Fruit fly (Drosophila melanogaster) whole organism, embryonic: ENCODE measurements around the gene CG31717.

ENCODE experiments used
- B-H2 ChIP-seq: fragments of 200-800 bp; sonication (Bioruptor generic); optimal IDR thresholded peaks from 2 replicates; lab custom pipeline; 2018; ENCODE audit warnings: missing biosample characterization, mild to moderate bottlenecking, missing genetic modification characterization
- Bgb ChIP-seq: fragments of 200-800 bp; sonication (Bioruptor generic); IDR thresholded peaks from 2 replicates; pipeline ENCODE4 v1.3.6; 2022; ENCODE audit warnings: missing biosample characterization, missing genetic modification characterization; ENCODE audit not compliant: partially characterized antibody
- CG10543 ChIP-seq: fragments of 200-800 bp; sonication (Bioruptor generic); optimal IDR thresholded peaks from 3 replicates; lab custom pipeline; 2017; ENCODE audit warnings: missing biosample characterization, mild to moderate bottlenecking, missing genetic modification characterization, moderate library complexity
- CG11093 ChIP-seq: fragments of 200-800 bp; sonication (Bioruptor generic); IDR thresholded peaks from 3 replicates; pipeline ENCODE4 v1.3.6; 2022; ENCODE audit warnings: missing biosample characterization, missing genetic modification characterization
- CG11723 ChIP-seq: fragments of 200-800 bp; sonication (Bioruptor generic); optimal IDR thresholded peaks from 2 replicates; lab custom pipeline; 2017; ENCODE audit warnings: missing biosample characterization, mild to moderate bottlenecking, missing genetic modification characterization
- CG12391 ChIP-seq: fragments of 200-800 bp; sonication (Bioruptor generic); optimal IDR thresholded peaks from 3 replicates; lab custom pipeline; 2018; ENCODE audit warnings: missing biosample characterization, mild to moderate bottlenecking, missing genetic modification characterization, moderate library complexity
- CG13287 ChIP-seq: fragments of 200-800 bp; sonication (Bioruptor generic); IDR thresholded peaks from 2 replicates; pipeline ENCODE4 v1.3.6; 2022; ENCODE audit warnings: missing biosample characterization, missing genetic modification characterization; ENCODE audit not compliant: partially characterized antibody
- CG13424 ChIP-seq: fragments of 200-800 bp; sonication (Bioruptor generic); optimal IDR thresholded peaks from 2 replicates; lab custom pipeline; 2019; ENCODE audit warnings: missing biosample characterization, mild to moderate bottlenecking, missing genetic modification characterization, moderate library complexity
- CG14860 ChIP-seq: fragments of 200-800 bp; sonication (Bioruptor generic); IDR thresholded peaks from 3 replicates; pipeline ENCODE4 v1.3.6; 2022; ENCODE audit warnings: missing biosample characterization, missing genetic modification characterization; ENCODE audit not compliant: partially characterized antibody
- CG15514 ChIP-seq: fragments of 200-800 bp; sonication (Bioruptor generic); optimal IDR thresholded peaks from 3 replicates; lab custom pipeline; 2017; ENCODE audit warnings: missing biosample characterization, missing genetic modification characterization, mild to moderate bottlenecking, moderate library complexity, missing genetic modification reagents
- CG17802 ChIP-seq: fragments of 200-800 bp; sonication (Bioruptor generic); optimal IDR thresholded peaks from 2 replicates; lab custom pipeline; 2018; ENCODE audit warnings: missing biosample characterization, mild to moderate bottlenecking, missing genetic modification characterization, moderate library complexity
- CG17829 ChIP-seq: fragments of 200-800 bp; optimal IDR thresholded peaks from 2 replicates; lab custom pipeline; 2019; ENCODE audit warnings: missing biosample characterization, mild to moderate bottlenecking, missing genetic modification characterization, moderate library complexity
- CG2202 ChIP-seq: fragments of 200-800 bp; sonication (Bioruptor generic); optimal IDR thresholded peaks from 2 replicates; lab custom pipeline; 2018; ENCODE audit warnings: missing biosample characterization, mild to moderate bottlenecking, missing genetic modification characterization
- CG2889 ChIP-seq: fragments of 200-800 bp; sonication (Bioruptor generic); IDR thresholded peaks from 3 replicates; pipeline ENCODE4 v1.3.6; 2022; ENCODE audit warnings: missing biosample characterization, missing genetic modification characterization
- CG30020 ChIP-seq: fragments of 200-800 bp; optimal IDR thresholded peaks from 2 replicates; lab custom pipeline; 2019; ENCODE audit warnings: missing biosample characterization, mild to moderate bottlenecking, missing genetic modification characterization, moderate library complexity
- CG30431 ChIP-seq: fragments of 200-800 bp; sonication (Bioruptor generic); optimal IDR thresholded peaks from 2 replicates; lab custom pipeline; 2017; ENCODE audit warnings: missing biosample characterization, missing genetic modification characterization
- CG3726 ChIP-seq: fragments of 200-800 bp; sonication (Bioruptor generic); IDR thresholded peaks from 3 replicates; pipeline ENCODE4, ENCODE4 v1.3.6; 2022; ENCODE audit warnings: missing biosample characterization, missing genetic modification characterization
- CG4820 ChIP-seq: fragments of 200-800 bp; sonication (Bioruptor generic); optimal IDR thresholded peaks from 3 replicates; lab custom pipeline; 2016; ENCODE audit warnings: missing biosample characterization, missing genetic modification characterization
- CG7556 ChIP-seq: fragments of 200-800 bp; sonication (Bioruptor generic); optimal IDR thresholded peaks from 2 replicates; lab custom pipeline; 2017; ENCODE audit warnings: missing biosample characterization, mild to moderate bottlenecking, missing genetic modification characterization
- CG7839 ChIP-seq: fragments of 200-800 bp; sonication (Bioruptor generic); optimal IDR thresholded peaks from 3 replicates; lab custom pipeline; 2018; ENCODE audit warnings: missing biosample characterization, mild to moderate bottlenecking, missing genetic modification characterization, moderate library complexity
- CG8944 ChIP-seq: fragments of 200-800 bp; sonication (Bioruptor generic); optimal IDR thresholded peaks from 3 replicates; lab custom pipeline; 2016; ENCODE audit warnings: missing biosample characterization, missing genetic modification characterization
- CG9727 ChIP-seq: fragments of 200-800 bp; sonication (Bioruptor generic); optimal IDR thresholded peaks from 3 replicates; lab custom pipeline; 2017; ENCODE audit warnings: missing biosample characterization, mild to moderate bottlenecking, missing genetic modification characterization
- Chrac-16 ChIP-seq: fragments of 200-800 bp; sonication (Bioruptor generic); optimal IDR thresholded peaks from 3 replicates; lab custom pipeline; 2016; ENCODE audit warnings: missing biosample characterization, missing genetic modification characterization
- CoRest ChIP-seq: fragments of 200-800 bp; sonication (Bioruptor generic); optimal IDR thresholded peaks from 3 replicates; lab custom pipeline; 2018; ENCODE audit warnings: missing biosample characterization, mild to moderate bottlenecking, missing genetic modification characterization, moderate library complexity
- D19B ChIP-seq: fragments of 200-800 bp; sonication (Bioruptor generic); optimal IDR thresholded peaks from 2 replicates; lab custom pipeline; 2017; ENCODE audit warnings: missing biosample characterization, mild to moderate bottlenecking, missing genetic modification characterization
- Ets97D ChIP-seq: fragments of 200-800 bp; sonication (Bioruptor generic); optimal IDR thresholded peaks from 3 replicates; lab custom pipeline; 2016; ENCODE audit warnings: missing biosample characterization, missing genetic modification characterization
- Gug ChIP-seq: fragments of 200-800 bp; sonication (Bioruptor generic); IDR thresholded peaks from 4 replicates; pipeline ENCODE4 v1.3.6; 2022; ENCODE audit warnings: missing biosample characterization, missing genetic modification characterization
- Hey ChIP-seq: fragments of 200-800 bp; sonication (Bioruptor generic); optimal IDR thresholded peaks from 3 replicates; lab custom pipeline; 2018; ENCODE audit warnings: missing biosample characterization, mild to moderate bottlenecking, missing genetic modification characterization
- MTF-1 ChIP-seq: fragments of 200-800 bp; sonication (Bioruptor generic); optimal IDR thresholded peaks from 2 replicates; lab custom pipeline; 2018; ENCODE audit warnings: missing biosample characterization, mild to moderate bottlenecking, missing genetic modification characterization, borderline replicate concordance
- Nf-YB ChIP-seq: fragments of 200-800 bp; sonication (Bioruptor generic); optimal IDR thresholded peaks from 3 replicates; lab custom pipeline; 2019; ENCODE audit warnings: missing biosample characterization, mild to moderate bottlenecking, missing genetic modification characterization, moderate library complexity
- NfI ChIP-seq: fragments of 200-800 bp; sonication (Bioruptor generic); optimal IDR thresholded peaks from 3 replicates; lab custom pipeline; 2018; ENCODE audit warnings: missing biosample characterization, mild to moderate bottlenecking, missing genetic modification characterization, moderate library complexity
- Optix ChIP-seq: fragments of 200-800 bp; sonication (Bioruptor generic); IDR thresholded peaks from 3 replicates; pipeline ENCODE4 v1.3.6; 2022; ENCODE audit warnings: missing biosample characterization, missing genetic modification characterization
- Pdp1 ChIP-seq, 2 experiments: fragments of 200-800 bp; sonication (Bioruptor generic); optimal IDR thresholded peaks; 3 replicates each; lab custom pipeline; 2016; ENCODE audit warnings: missing biosample characterization in 2 of 2, missing genetic modification characterization in 2 of 2, mild to moderate bottlenecking in 1 of 2, moderate library complexity in 1 of 2
- Ptx1 ChIP-seq: fragments of 200-800 bp; sonication (Bioruptor generic); IDR thresholded peaks from 2 replicates; pipeline ENCODE4 v1.3.6; 2022; ENCODE audit warnings: missing biosample characterization, missing genetic modification characterization
- amos ChIP-seq: fragments of 200-800 bp; sonication (Bioruptor generic); IDR thresholded peaks from 2 replicates; pipeline ENCODE4 v1.3.6; 2022; ENCODE audit warnings: missing biosample characterization, missing genetic modification characterization; ENCODE audit not compliant: partially characterized antibody
- bowl ChIP-seq: fragments of 200-800 bp; sonication (Bioruptor generic); IDR thresholded peaks from 2 replicates; pipeline ENCODE4 v1.3.6; 2022; ENCODE audit warnings: missing biosample characterization, missing genetic modification characterization
- corto ChIP-seq: fragments of 200-800 bp; sonication (Bioruptor generic); optimal IDR thresholded peaks from 2 replicates; lab custom pipeline; 2016; ENCODE audit warnings: missing biosample characterization, mild to moderate bottlenecking, missing genetic modification characterization, moderate library complexity
- gsb ChIP-seq: fragments of 200-800 bp; sonication (Bioruptor generic); IDR thresholded peaks from 2 replicates; pipeline ENCODE4 v1.3.6; 2022; ENCODE audit warnings: missing biosample characterization, missing genetic modification characterization
- inv ChIP-seq: fragments of 200-800 bp; sonication (Bioruptor generic); IDR thresholded peaks from 2 replicates; pipeline ENCODE4 v1.3.6; 2022; ENCODE audit warnings: missing biosample characterization, missing genetic modification characterization; ENCODE audit not compliant: partially characterized antibody
- jumu ChIP-seq: fragments of 200-800 bp; sonication (Bioruptor generic); optimal IDR thresholded peaks from 3 replicates; lab custom pipeline; 2016; ENCODE audit warnings: missing biosample characterization, missing genetic modification characterization
- kni ChIP-seq: fragments of 200-800 bp; sonication (Bioruptor generic); optimal IDR thresholded peaks from 3 replicates; lab custom pipeline; 2017; ENCODE audit warnings: mild to moderate bottlenecking, missing biosample characterization, missing genetic modification reagents, missing genetic modification characterization
- nerfin-1 ChIP-seq: fragments of 200-800 bp; sonication (Bioruptor generic); optimal IDR thresholded peaks from 3 replicates; lab custom pipeline; 2019; ENCODE audit warnings: missing biosample characterization, mild to moderate bottlenecking, missing genetic modification characterization, moderate library complexity
- nom ChIP-seq: fragments of 200-800 bp; sonication (Bioruptor generic); optimal IDR thresholded peaks from 2 replicates; lab custom pipeline; 2017; ENCODE audit warnings: missing biosample characterization, missing genetic modification characterization, mild to moderate bottlenecking, moderate library complexity, missing genetic modification reagents
- sens-2 ChIP-seq: fragments of 200-800 bp; sonication (Bioruptor generic); IDR thresholded peaks from 2 replicates; pipeline ENCODE4 v1.3.6; 2022; ENCODE audit warnings: missing biosample characterization, missing genetic modification characterization
- shn ChIP-seq: fragments of 200-800 bp; sonication (Bioruptor generic); optimal IDR thresholded peaks from 3 replicates; lab custom pipeline; 2016; ENCODE audit warnings: missing biosample characterization, missing genetic modification characterization
- so ChIP-seq: fragments of 200-800 bp; sonication (Bioruptor generic); IDR thresholded peaks from 3 replicates; pipeline ENCODE4 v1.3.6; 2022; ENCODE audit warnings: missing biosample characterization, missing genetic modification characterization
- sug ChIP-seq: fragments of 200-800 bp; optimal IDR thresholded peaks from 2 replicates; lab custom pipeline; 2019; ENCODE audit warnings: missing biosample characterization, mild to moderate bottlenecking, missing genetic modification characterization, moderate library complexity
- tna ChIP-seq: fragments of 200-800 bp; sonication (Bioruptor generic); IDR thresholded peaks from 2 replicates; pipeline ENCODE4 v1.3.6; 2022; ENCODE audit warnings: missing biosample characterization, missing genetic modification characterization; ENCODE audit not compliant: partially characterized antibody

Gene CG31717

DNA sequence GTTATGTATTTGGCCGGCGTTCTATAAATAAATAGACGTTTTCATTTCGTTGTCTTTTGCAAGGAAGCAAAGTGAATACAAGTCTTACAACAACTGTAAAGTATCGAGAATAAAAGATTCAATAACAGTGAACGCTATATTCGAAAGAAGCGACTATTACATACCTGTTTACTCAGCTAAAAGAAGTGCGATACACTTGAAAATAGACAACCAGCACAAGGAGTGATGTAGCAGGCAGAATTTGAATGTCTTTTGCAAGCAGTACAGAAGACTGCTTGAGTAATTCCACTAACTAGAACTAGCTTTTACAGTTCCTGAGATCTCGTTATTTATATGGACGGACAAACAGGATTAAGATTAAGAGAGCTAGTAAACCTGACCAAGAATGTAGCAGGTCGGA lies 47.8 kb downstream of the CG31717 start (continued):
- peak; percentile 73 for TF ChIP-seq Bgb (GFP tag; lab: Robert Waterston, UW)
- peak; percentile 30 for TF ChIP-seq B-H2
- no peak for TF ChIP-seq CG2889 (GFP tag; lab: Robert Waterston, UW)
- TF ChIP-seq CG14860, result peak; percentile 84; the same call in 2 of the 3 replicates
- TF ChIP-seq NfI (GFP tag; lab: Kevin White, UChicago), result peak; percentile 22
- no peak for TF ChIP-seq CG10543
- peak in 1 of 2 experiments; percentile 78 for TF ChIP-seq Pdp1 (GFP tag; optimal IDR thresholded peaks at IDR 0.05; lab: Kevin White, UChicago)
- peak; percentile 35 for TF ChIP-seq inv
- peak; percentile 26 for TF ChIP-seq jumu (GFP tag; lab: Kevin White, UChicago)
- peak; percentile 49 for TF ChIP-seq Ets97D (GFP tag; lab: Kevin White, UChicago)
- TF ChIP-seq CG15514 (GFP tag; lab: Kevin White, UChicago), result peak; percentile 83
- no peak for TF ChIP-seq bowl (GFP tag; lab: Robert Waterston, UW)
- TF ChIP-seq CG11723 (GFP tag; lab: Kevin White, UChicago), result no peak
- TF ChIP-seq tna (GFP tag; lab: Robert Waterston, UW), result peak; percentile 60
- TF ChIP-seq Nf-YB (GFP tag; lab: Kevin White, UChicago), result peak; percentile 35
- no peak for TF ChIP-seq CG17802 (tag; lab: Kevin White, UChicago)
- TF ChIP-seq CoRest (tag; lab: Kevin White, UChicago), result peak; percentile 51
- no peak for TF ChIP-seq Chrac-16 (GFP tag; lab: Kevin White, UChicago)
- TF ChIP-seq D19B (GFP tag; lab: Kevin White, UChicago), result peak; percentile 74
- no peak for TF ChIP-seq Gug (GFP tag; lab: Robert Waterston, UW)
- peak; percentile 64 for TF ChIP-seq CG13287
- no peak for TF ChIP-seq MTF-1 (GFP tag; lab: Kevin White, UChicago)
- no peak for TF ChIP-seq corto (GFP tag; lab: Kevin White, UChicago)
- TF ChIP-seq CG2202, result no peak
- TF ChIP-seq sug (tag; lab: Kevin White, UChicago), result peak; percentile 42
- TF ChIP-seq CG13424 (tag; lab: Kevin White, UChicago), result no peak
- no peak for TF ChIP-seq so (GFP tag; lab: Robert Waterston, UW)

DNA sequence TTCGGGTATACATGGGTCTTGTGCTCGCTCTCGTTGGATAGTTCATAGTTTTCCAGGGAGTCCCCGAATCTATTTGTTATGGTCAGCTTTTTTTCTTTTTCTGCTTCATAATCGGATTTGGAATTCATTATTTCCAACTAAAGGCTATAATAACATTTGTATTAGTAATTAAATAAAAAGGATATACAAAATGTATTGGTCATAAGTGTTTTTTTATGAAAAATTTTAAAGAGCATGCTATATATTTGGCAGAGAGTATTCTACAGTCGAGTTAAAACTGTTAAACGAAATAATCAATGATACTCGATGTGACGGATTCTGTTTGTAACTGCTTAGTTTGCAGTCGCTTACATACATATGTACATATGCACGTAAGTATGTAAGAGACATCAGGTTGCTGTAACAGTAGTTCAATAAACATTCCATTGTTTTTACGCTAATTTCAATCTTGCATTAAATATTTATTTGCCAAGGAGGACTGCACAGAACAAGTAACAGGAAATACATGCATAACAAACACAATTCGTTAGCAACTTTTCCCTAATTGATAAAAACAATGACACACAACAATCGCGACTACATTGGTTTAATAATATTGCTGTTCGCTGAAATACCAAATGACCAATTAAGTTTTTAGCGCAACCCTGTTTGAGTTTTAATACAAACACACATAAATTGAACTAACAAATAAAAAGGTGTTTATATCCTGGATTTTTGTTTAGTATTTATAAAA lies 48.7 kb downstream of the CG31717 start:
- TF ChIP-seq Optix (GFP tag; lab: Robert Waterston, UW) (no peak), CG9727 (no peak), CG3726 (GFP tag; lab: Robert Waterston, UW) (no peak), CG11093 (GFP tag; lab: Robert Waterston, UW) (no peak), nerfin-1 (tag; lab: Kevin White, UChicago) (peak; percentile 6), Hey (tag; lab: Kevin White, UChicago) (no peak), CG17829 (no peak), nom (GFP tag; lab: Kevin White, UChicago) (no peak), Ptx1 (GFP tag; lab: Robert Waterston, UW) (no peak), kni (GFP tag; lab: Kevin White, UChicago) (no peak), CG7839 (tag; lab: Kevin White, UChicago) (peak; percentile 60), CG4820 (no peak), tna (GFP tag; lab: Robert Waterston, UW) (no peak), CG30020 (tag; lab: Kevin White, UChicago) (no peak), D19B (GFP tag; lab: Kevin White, UChicago) (peak; percentile 40), CG30431 (GFP tag; lab: Kevin White, UChicago) (no peak), amos (no peak), sens-2 (GFP tag; lab: Robert Waterston, UW) (no peak), shn (GFP tag; lab: Kevin White, UChicago) (no peak), CG7556 (no peak), CG12391 (peak; percentile 23), gsb (GFP tag; lab: Robert Waterston, UW) (no peak), CG8944 (no peak)
